Fruit fly (Drosophila melanogaster): ENCODE measurements around the gene crim.

The crim gene

dm6 chr3L:11707978-11708632 is 3.1 kb downstream of the crim start, which contains the start of gene CG11658 (continued):
- TF ChIP-seq Lpt (GFP tag; optimal IDR thresholded peaks at IDR 0.05): no peak
- TF ChIP-seq yki (optimal IDR thresholded peaks at IDR 0.05): no peak
- no peak for TF ChIP-seq Pdp1 (GFP tag; optimal IDR thresholded peaks at IDR 0.05)
- TF ChIP-seq BtbVII (GFP tag; optimal IDR thresholded peaks at IDR 0.05): peak; percentile 25
- TF ChIP-seq CG12236 (GFP tag; optimal IDR thresholded peaks at IDR 0.05): no peak
- no peak for TF ChIP-seq CG1647 (GFP tag; optimal IDR thresholded peaks at IDR 0.05)
- TF ChIP-seq CG13296 (GFP tag; optimal IDR thresholded peaks at IDR 0.05): no peak
- no peak for TF ChIP-seq CG7745 (tag; optimal IDR thresholded peaks at IDR 0.05)
- TF ChIP-seq CHES-1-like (GFP tag; optimal IDR thresholded peaks at IDR 0.05): no peak
- TF ChIP-seq NC2α (GFP tag; optimal IDR thresholded peaks at IDR 0.05): no peak
- TF ChIP-seq Ets65A (GFP tag): no peak
- TF ChIP-seq vnd (GFP tag; IDR thresholded peaks at IDR 0.05; ENCODE audit: partially characterized antibody): no peak
- no peak for TF ChIP-seq CG10321 (GFP tag; IDR thresholded peaks at IDR 0.05)
- TF ChIP-seq Bgb (GFP tag; IDR thresholded peaks at IDR 0.05; ENCODE audit: partially characterized antibody): peak; percentile 26
- TF ChIP-seq CG8089 (GFP tag; optimal IDR thresholded peaks at IDR 0.05): no peak
- no peak for TF ChIP-seq CG4424 (GFP tag; optimal IDR thresholded peaks at IDR 0.05)
- TF ChIP-seq CG4360 (GFP tag; IDR thresholded peaks at IDR 0.05): no peak
- peak in 1 of 2 experiments; percentile 92 for TF ChIP-seq Eip74EF (GFP tag; optimal IDR thresholded peaks at IDR 0.05)
- no peak for TF ChIP-seq CG17612 (GFP tag; IDR thresholded peaks at IDR 0.05)
- TF ChIP-seq CG6654 (GFP tag; optimal IDR thresholded peaks at IDR 0.05): no peak
- TF ChIP-seq tin (GFP tag; optimal IDR thresholded peaks at IDR 0.05): no peak
- TF ChIP-seq kay (GFP tag; optimal IDR thresholded peaks at IDR 0.05): no peak
- TF ChIP-seq H15 (GFP tag; IDR thresholded peaks at IDR 0.05): no peak
- peak; percentile 40; the same call in 1 of the 2 replicates for TF ChIP-seq CG14014 (GFP tag; IDR thresholded peaks at IDR 0.05)
- no peak for TF ChIP-seq psq (GFP tag; optimal IDR thresholded peaks at IDR 0.05)
- TF ChIP-seq cad (GFP tag; optimal IDR thresholded peaks at IDR 0.05): no peak
- no peak for TF ChIP-seq al (GFP tag; IDR thresholded peaks at IDR 0.05)
- no peak for TF ChIP-seq CG11504 (tag; optimal IDR thresholded peaks at IDR 0.05)
- TF ChIP-seq CG13424 (tag; optimal IDR thresholded peaks at IDR 0.05): no peak
- TF ChIP-seq CG12155 (GFP tag; optimal IDR thresholded peaks at IDR 0.05): peak; percentile 92
- no peak for TF ChIP-seq CG31441 (GFP tag; IDR thresholded peaks at IDR 0.05)
- no peak for TF ChIP-seq CG10462 (GFP tag; optimal IDR thresholded peaks at IDR 0.05)
- no peak for TF ChIP-seq CG9817 (tag; optimal IDR thresholded peaks at IDR 0.05)
- no peak for TF ChIP-seq wdn (GFP tag; IDR thresholded peaks at IDR 0.05)
- no peak for TF ChIP-seq pros (GFP tag; optimal IDR thresholded peaks at IDR 0.05)
- no peak; the same call in none of the 2 replicates for TF ChIP-seq E2f2 (GFP tag; IDR thresholded peaks at IDR 0.05)
- TF ChIP-seq odd (GFP tag; optimal IDR thresholded peaks at IDR 0.05): peak; percentile 4
- no peak for TF ChIP-seq Dfd (GFP tag; optimal IDR thresholded peaks at IDR 0.05)
- TF ChIP-seq CG9437 (GFP tag; optimal IDR thresholded peaks at IDR 0.05): no peak
- no peak for TF ChIP-seq NfI (GFP tag; optimal IDR thresholded peaks at IDR 0.05)
- TF ChIP-seq crol (GFP tag; IDR thresholded peaks at IDR 0.05): peak; percentile 100
- no peak for TF ChIP-seq CG15269 (tag; optimal IDR thresholded peaks at IDR 0.05)
- peak; percentile 38 for TF ChIP-seq Deaf1 (tag; optimal IDR thresholded peaks at IDR 0.05)
- no peak for TF ChIP-seq CG15479 (GFP tag; optimal IDR thresholded peaks at IDR 0.05)
- no peak for TF ChIP-seq CG4617 (GFP tag; optimal IDR thresholded peaks at IDR 0.05; ENCODE audit: borderline replicate concordance)
- TF ChIP-seq HLHmδ (GFP tag; optimal IDR thresholded peaks at IDR 0.05): peak; percentile 36
- TF ChIP-seq MESR4 (GFP tag; optimal IDR thresholded peaks at IDR 0.05): peak; percentile 49
- TF ChIP-seq CG8924 (tag; optimal IDR thresholded peaks at IDR 0.05): no peak
- no peak for TF ChIP-seq CG4820 (GFP tag; optimal IDR thresholded peaks at IDR 0.05)
- TF ChIP-seq ssp (GFP tag; IDR thresholded peaks at IDR 0.05): no peak
- TF ChIP-seq Gug (GFP tag; IDR thresholded peaks at IDR 0.05): peak; percentile 36; the same call in 3 of the 4 replicates

Data from whole organism, embryonic.